Worm (Caenorhabditis elegans) whole organism, early embryonic: Measurements from ENCODE around the gene ZK354.8.
"Not testable (repeated sequence)": the region's sequence is repeated elsewhere in the genome, so short reads cannot be mapped to it uniquely, and the experiment has no call there.

ENCODE experiments used
- B0310.2 ChIP-seq: sonication (generic microtip); optimal IDR thresholded peaks from 2 replicates; lab custom pipeline; 2016; ENCODE audit warnings: mild to moderate bottlenecking, missing genetic modification characterization, missing compliant biosample characterization
- F13C5.2 ChIP-seq: sonication (generic microtip); optimal IDR thresholded peaks from 2 replicates; lab custom pipeline; 2017; ENCODE audit warnings: mild to moderate bottlenecking, missing genetic modification characterization, inconsistent platforms, missing compliant biosample characterization
- ama-1 ChIP-seq: fragments of 150-350 bp; optimal IDR thresholded peaks from 2 replicates; lab custom pipeline; 2014
- ceh-36 ChIP-seq: sonication (generic microtip); optimal IDR thresholded peaks from 2 replicates; lab custom pipeline; 2016; ENCODE audit warnings: missing genetic modification characterization, inconsistent platforms, missing compliant biosample characterization
- ets-7 ChIP-seq: sonication (generic microtip); optimal IDR thresholded peaks from 2 replicates; lab custom pipeline; 2016; ENCODE audit warnings: missing genotype, missing genetic modification characterization, missing compliant biosample characterization
- flt-1 ChIP-seq: fragments of 200-800 bp; sonication (Bioruptor generic); IDR thresholded peaks from 2 replicates; pipeline ENCODE4 v1.3.6; 2022; ENCODE audit warnings: missing genetic modification characterization, missing compliant biosample characterization
- hmbx-1 ChIP-seq: sonication (generic microtip); optimal IDR thresholded peaks from 2 replicates; lab custom pipeline; 2016; ENCODE audit warnings: mild to moderate bottlenecking, missing genetic modification characterization, missing compliant biosample characterization
- hmg-4 ChIP-seq: fragments of 200-800 bp; sonication (Bioruptor generic); optimal IDR thresholded peaks from 2 replicates; lab custom pipeline; 2018; ENCODE audit warnings: mild to moderate bottlenecking, missing genetic modification characterization, missing compliant biosample characterization
- hnd-1 ChIP-seq: sonication (generic microtip); optimal IDR thresholded peaks from 2 replicates; lab custom pipeline; 2016; ENCODE audit warnings: missing genetic modification characterization, missing compliant biosample characterization
- pes-1 ChIP-seq: fragments of 200-800 bp; sonication (Bioruptor generic); IDR thresholded peaks from 2 replicates; pipeline ENCODE4 v1.3.6; 2022; ENCODE audit warnings: missing genetic modification reagents, missing genetic modification characterization, missing compliant biosample characterization
- tbx-11 ChIP-seq: fragments of 200-800 bp; sonication (Bioruptor generic); IDR thresholded peaks from 2 replicates; pipeline ENCODE4 v1.3.6; 2022; ENCODE audit warnings: missing genetic modification characterization, missing compliant biosample characterization
- tbx-37 ChIP-seq: fragments of 200-800 bp; sonication (Bioruptor generic); conservative IDR thresholded peaks from 2 replicates; pipeline ENCODE4 v1.3.6; 2022; ENCODE audit warnings: missing genetic modification reagents, missing genetic modification characterization, missing compliant biosample characterization
- tra-4 ChIP-seq: sonication (generic microtip); optimal IDR thresholded peaks from 2 replicates; lab custom pipeline; 2017; ENCODE audit warnings: missing genetic modification characterization, missing compliant biosample characterization

The ZK354.8 gene

ce11 chrIV:5266474-5266873, 39.5 kb downstream of the ZK354.8 start, which contains the start of gene F36H12.5:
TSS of gene F36H12.5 (plus strand) at chrIV:5266774.
- TF ChIP-seq F13C5.2 (no peak), hnd-1 (tag; lab: Kevin White, UChicago) (no peak), tra-4 (tag; lab: Kevin White, UChicago) (no peak), ama-1 (no peak), B0310.2 (tag; lab: Kevin White, UChicago) (no peak), hmbx-1 (tag; lab: Kevin White, UChicago) (no peak), flt-1 (GFP tag; lab: Robert Waterston, UW) (no peak), tbx-11 (GFP tag; lab: Robert Waterston, UW) (no peak)

- not testable (repeated sequence) for TF ChIP-seq ets-7 (tag; lab: Kevin White, UChicago); pes-1 (GFP tag; lab: Robert Waterston, UW); F13C5.2
These were observed 45.7 kb downstream of the ZK354.8 start, which contains the start of gene msp-19 for ce11 chrIV:5260289-5260688. TSS of gene msp-19 (plus strand) at chrIV:5260589.

DNA sequence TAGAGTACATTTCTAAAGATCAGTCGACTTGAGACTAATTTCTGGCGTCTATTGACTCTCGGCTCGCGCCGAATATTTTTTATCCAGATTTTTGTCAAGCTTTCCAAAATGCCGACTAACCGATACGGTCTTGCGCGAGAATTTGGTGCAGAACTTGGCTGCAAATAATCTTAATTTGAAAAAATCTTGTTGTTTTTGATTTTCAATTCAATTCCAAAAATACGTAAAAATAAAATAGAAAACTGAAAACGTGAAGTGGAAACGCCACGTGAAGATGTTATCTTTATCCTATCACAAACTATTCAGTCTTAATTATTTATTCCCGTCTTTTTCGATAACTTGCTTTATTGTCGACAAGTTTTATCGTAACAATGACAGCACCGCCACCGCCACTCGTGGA, 47.6 kb downstream of the ZK354.8 start, which contains the start of gene ttbk-2.1:
Gene ttbk-2.1, plus strand, starts transcription at position 301 of the 400 bp plus-strand sequence.
- TF ChIP-seq hmg-4 (GFP tag; lab: Kevin White, UChicago); ets-7 (tag; lab: Kevin White, UChicago); flt-1 (GFP tag; lab: Robert Waterston, UW): not testable (repeated sequence)

DNA sequence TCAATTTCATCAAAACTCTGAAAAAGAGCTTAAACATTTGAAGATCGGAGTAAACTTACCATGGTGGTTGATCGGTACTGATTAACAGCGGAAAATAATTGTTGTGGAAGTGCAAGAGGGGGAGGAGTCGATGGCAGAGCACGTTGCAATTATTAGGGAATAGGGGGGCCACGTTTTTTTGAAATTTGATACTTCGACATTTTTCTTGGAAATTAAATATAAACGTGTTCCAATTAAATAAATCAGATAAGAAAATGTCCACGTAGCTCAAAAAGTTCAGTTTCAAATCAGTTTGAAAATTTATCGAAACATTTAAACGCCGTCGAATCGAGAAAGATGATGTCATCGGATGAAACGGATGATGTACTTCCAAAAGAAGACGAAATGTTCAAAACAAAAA, 49.2 kb downstream of the ZK354.8 start, which contains the start of gene F36H12.9:
Gene F36H12.9, plus strand, starts transcription at position 301 of the 400 bp plus-strand sequence.
- TF ChIP-seq tbx-37 (GFP tag; lab: Robert Waterston, UW); ceh-36 (tag; lab: Kevin White, UChicago); ama-1: not testable (repeated sequence)

ce11 chrIV:5254678-5255077, 51.3 kb downstream of the ZK354.8 start, which contains the start of gene F36H12.10:
TSS of gene F36H12.10 (minus strand) at chrIV:5254778.
- TF ChIP-seq ama-1; ets-7 (tag; lab: Kevin White, UChicago); tbx-11 (GFP tag; lab: Robert Waterston, UW): not testable (repeated sequence)
